Worm (Caenorhabditis elegans) whole organism, mixed stage, embryonic: ENCODE results near the gene C33D3.3.

Experiments
- blmp-1 ChIP-seq: fragments of 150-350 bp; optimal IDR thresholded peaks from 2 replicates; lab custom pipeline; 2014; ENCODE audit warnings: missing biosample characterization, missing genetic modification characterization
- ham-2 ChIP-seq: fragments of 200-800 bp; sonication (Bioruptor generic); optimal IDR thresholded peaks from 2 replicates; lab custom pipeline; 2018; ENCODE audit warnings: mild to moderate bottlenecking, missing genetic modification characterization, missing compliant biosample characterization
- nhr-28 ChIP-seq: fragments of 150-350 bp; optimal IDR thresholded peaks from 2 replicates; lab custom pipeline; 2014; ENCODE audit warnings: missing biosample characterization, missing genetic modification characterization
- ztf-11 ChIP-seq: fragments of 150-350 bp; optimal IDR thresholded peaks from 2 replicates; lab custom pipeline; 2014; ENCODE audit warnings: missing biosample characterization, missing genetic modification characterization

DNA sequence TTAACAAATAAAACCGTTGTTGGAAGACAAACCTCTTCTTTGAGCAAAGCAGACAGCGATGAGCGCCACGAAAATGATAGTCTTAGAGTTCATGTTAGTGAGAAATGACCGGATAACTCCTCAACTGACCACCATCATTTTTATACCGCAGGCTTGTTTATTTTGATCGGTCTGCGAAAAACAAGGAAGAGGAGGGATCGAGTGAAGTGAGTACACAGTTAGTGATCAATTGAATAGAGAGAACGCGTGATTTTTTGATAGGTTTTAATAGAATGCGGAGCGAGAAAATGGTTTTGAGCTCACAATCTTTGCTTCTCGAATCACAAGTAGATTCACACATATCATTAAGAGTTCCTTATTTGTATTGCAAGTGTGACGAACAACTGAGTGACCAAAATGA is 36.2 kb downstream of the C33D3.3 start, which contains the start of gene F14F3.4:
- TF ChIP-seq ham-2 (no peak), ztf-11 (tag; lab: Kevin White, UChicago) (no peak), nhr-28 (tag; lab: Kevin White, UChicago) (no peak), blmp-1 (no peak)
